Worm (Caenorhabditis elegans) whole organism, young adult: ENCODE results near the gene Y51A2A.12.

ENCODE experiments used
- C17E4.6 ChIP-seq: fragments of 200-800 bp; sonication (Bioruptor generic); IDR thresholded peaks from 2 replicates; pipeline ENCODE4 v1.3.6; 2022; ENCODE audit warnings: missing genetic modification reagents, missing genetic modification characterization, missing compliant biosample characterization
- Y53G8AR.9 ChIP-seq: fragments of 200-800 bp; sonication (Bioruptor generic); conservative IDR thresholded peaks from 2 replicates; pipeline ENCODE4 v1.3.6; 2022; ENCODE audit warnings: missing genetic modification reagents, missing genetic modification characterization, missing compliant biosample characterization
- Y67H2A.10 ChIP-seq: fragments of 200-800 bp; sonication (Bioruptor generic); conservative IDR thresholded peaks from 2 replicates; pipeline ENCODE4 v1.3.6; 2022; ENCODE audit warnings: missing genetic modification reagents, missing genetic modification characterization, missing compliant biosample characterization
- dpl-1 ChIP-seq: fragments of 150-350 bp; optimal IDR thresholded peaks from 2 replicates; lab custom pipeline; 2014; ENCODE audit warnings: missing biosample characterization, missing genetic modification reagents, missing genetic modification characterization
- somi-1 ChIP-seq: fragments of 200-800 bp; sonication (Bioruptor generic); optimal IDR thresholded peaks from 2 replicates; lab custom pipeline; 2018; ENCODE audit warnings: mild to moderate bottlenecking, missing genetic modification characterization, missing compliant biosample characterization

ce11 chrV:18282597-18282996 lies 9.8 kb upstream of the Y51A2A.12 start, which contains the start of gene clec-247:
- TF ChIP-seq Y67H2A.10 (GFP tag; lab: Robert Waterston, UW) (no peak), C17E4.6 (GFP tag; lab: Robert Waterston, UW) (no peak), dpl-1 (GFP tag; lab: Kevin White, UChicago) (no peak), Y53G8AR.9 (GFP tag; lab: Robert Waterston, UW) (no peak), somi-1 (GFP tag; lab: Kevin White, UChicago) (no peak)
